Fruit fly (Drosophila melanogaster) whole organism, embryonic: ENCODE measurements around the gene Coq7.

ENCODE experiments used
- Abd-B ChIP-seq: fragments of 200-800 bp; sonication (Bioruptor generic); optimal IDR thresholded peaks from 2 replicates; lab custom pipeline; 2018; ENCODE audit warnings: missing biosample characterization, mild to moderate bottlenecking, missing genetic modification characterization, moderate library complexity
- Bgb ChIP-seq: fragments of 200-800 bp; sonication (Bioruptor generic); IDR thresholded peaks from 2 replicates; pipeline ENCODE4 v1.3.6; 2022; ENCODE audit warnings: missing biosample characterization, missing genetic modification characterization; ENCODE audit not compliant: partially characterized antibody
- C15 ChIP-seq: fragments of 200-800 bp; sonication (Bioruptor generic); IDR thresholded peaks from 3 replicates; pipeline ENCODE4 v1.3.6; 2022; ENCODE audit warnings: missing biosample characterization, missing genetic modification characterization
- CG11247 ChIP-seq: fragments of 200-800 bp; sonication (Bioruptor generic); IDR thresholded peaks from 2 replicates; pipeline ENCODE4 v1.3.6; 2022; ENCODE audit warnings: missing biosample characterization, missing genetic modification characterization
- CG11504 ChIP-seq: fragments of 200-800 bp; sonication (Bioruptor generic); optimal IDR thresholded peaks from 3 replicates; lab custom pipeline; 2019; ENCODE audit warnings: missing biosample characterization, mild to moderate bottlenecking, missing genetic modification characterization, moderate library complexity
- CG11695 ChIP-seq: fragments of 200-800 bp; sonication (Bioruptor generic); IDR thresholded peaks from 3 replicates; pipeline ENCODE4 v1.3.6; 2022; ENCODE audit warnings: missing biosample characterization, missing genetic modification characterization
- CG1233 ChIP-seq: fragments of 200-800 bp; sonication (Bioruptor generic); optimal IDR thresholded peaks from 4 replicates; lab custom pipeline; 2018; ENCODE audit warnings: missing biosample characterization, mild to moderate bottlenecking, missing genetic modification characterization
- CG12769 ChIP-seq: fragments of 200-800 bp; sonication (Bioruptor generic); optimal IDR thresholded peaks from 2 replicates; lab custom pipeline; 2019; ENCODE audit warnings: missing biosample characterization, mild to moderate bottlenecking, missing genetic modification characterization, moderate library complexity
- CG13424 ChIP-seq: fragments of 200-800 bp; sonication (Bioruptor generic); optimal IDR thresholded peaks from 2 replicates; lab custom pipeline; 2019; ENCODE audit warnings: missing biosample characterization, mild to moderate bottlenecking, missing genetic modification characterization, moderate library complexity
- CG14667 ChIP-seq: fragments of 200-800 bp; sonication (Bioruptor generic); IDR thresholded peaks from 2 replicates; pipeline ENCODE4 v1.3.6; 2022; ENCODE audit warnings: missing biosample characterization, missing genetic modification characterization
- CG17385 ChIP-seq: fragments of 200-800 bp; sonication (Bioruptor generic); optimal IDR thresholded peaks from 3 replicates; lab custom pipeline; 2018; ENCODE audit warnings: missing biosample characterization, mild to moderate bottlenecking, missing genetic modification characterization
- CG18011 ChIP-seq: fragments of 200-800 bp; sonication (Bioruptor generic); optimal IDR thresholded peaks from 2 replicates; lab custom pipeline; 2017; ENCODE audit warnings: missing biosample characterization, missing genetic modification characterization, mild to moderate bottlenecking, moderate library complexity, missing genotype
- CG2116 ChIP-seq: fragments of 200-800 bp; sonication (Bioruptor generic); optimal IDR thresholded peaks from 3 replicates; lab custom pipeline; 2018; ENCODE audit warnings: missing biosample characterization, mild to moderate bottlenecking, missing genetic modification characterization
- CG30020 ChIP-seq: fragments of 200-800 bp; optimal IDR thresholded peaks from 2 replicates; lab custom pipeline; 2019; ENCODE audit warnings: missing biosample characterization, mild to moderate bottlenecking, missing genetic modification characterization, moderate library complexity
- CG33213 ChIP-seq: fragments of 200-800 bp; sonication (Bioruptor generic); optimal IDR thresholded peaks from 3 replicates; lab custom pipeline; 2016; ENCODE audit warnings: missing biosample characterization, missing genetic modification characterization
- CG6683 ChIP-seq: fragments of 200-800 bp; sonication (Bioruptor generic); optimal IDR thresholded peaks from 2 replicates; lab custom pipeline; 2017; ENCODE audit warnings: missing biosample characterization, mild to moderate bottlenecking, missing genetic modification characterization, missing genetic modification reagents
- CG6791 ChIP-seq: fragments of 200-800 bp; sonication (Bioruptor generic); IDR thresholded peaks from 3 replicates; pipeline ENCODE4 v1.3.6; 2022; ENCODE audit warnings: missing biosample characterization, missing genetic modification characterization; ENCODE audit not compliant: partially characterized antibody
- CG7928 ChIP-seq: fragments of 200-800 bp; sonication (Bioruptor generic); optimal IDR thresholded peaks from 2 replicates; lab custom pipeline; 2017; ENCODE audit warnings: missing biosample characterization, mild to moderate bottlenecking, missing genetic modification characterization
- CG9215 ChIP-seq: fragments of 200-800 bp; sonication (Bioruptor generic); IDR thresholded peaks from 2 replicates; pipeline ENCODE4 v1.3.6; 2022; ENCODE audit warnings: missing biosample characterization, missing genetic modification characterization
- CG9609 ChIP-seq: fragments of 200-800 bp; sonication (Bioruptor generic); optimal IDR thresholded peaks from 3 replicates; lab custom pipeline; 2016; ENCODE audit warnings: missing biosample characterization, missing genetic modification characterization
- Dad ChIP-seq: fragments of 200-800 bp; sonication (Bioruptor generic); optimal IDR thresholded peaks from 3 replicates; lab custom pipeline; 2016; ENCODE audit warnings: missing biosample characterization, missing genetic modification characterization
- ERR ChIP-seq: fragments of 200-800 bp; sonication (Bioruptor generic); optimal IDR thresholded peaks from 2 replicates; lab custom pipeline; 2016; ENCODE audit warnings: missing biosample characterization, missing genetic modification characterization
- Elba2 ChIP-seq: fragments of 200-800 bp; sonication (Bioruptor generic); optimal IDR thresholded peaks from 3 replicates; lab custom pipeline; 2016; ENCODE audit warnings: missing biosample characterization, missing genetic modification characterization
- Gug ChIP-seq: fragments of 200-800 bp; sonication (Bioruptor generic); IDR thresholded peaks from 4 replicates; pipeline ENCODE4 v1.3.6; 2022; ENCODE audit warnings: missing biosample characterization, missing genetic modification characterization
- HmgD ChIP-seq: fragments of 200-800 bp; sonication (Bioruptor generic); optimal IDR thresholded peaks from 3 replicates; lab custom pipeline; 2016; ENCODE audit warnings: missing biosample characterization, missing genetic modification characterization
- Hr3 ChIP-seq: fragments of 200-800 bp; sonication (Bioruptor generic); optimal IDR thresholded peaks from 3 replicates; lab custom pipeline; 2016; ENCODE audit warnings: missing biosample characterization, missing genetic modification characterization
- Hr78 ChIP-seq, 2 experiments: fragments of 200-800 bp in 1 of 2; fragments of >200 bp in 1 of 2; sonication (Bioruptor generic) in 1 of 2; optimal IDR thresholded peaks; 2 replicates each; lab custom pipeline; 2017 to 2019; ENCODE audit warnings: missing biosample characterization in 2 of 2, missing genetic modification characterization in 2 of 2, mild to moderate bottlenecking in 1 of 2, moderate library complexity in 1 of 2
- Lim3 ChIP-seq: fragments of 200-800 bp; sonication (Bioruptor generic); IDR thresholded peaks from 2 replicates; pipeline ENCODE4 v1.3.6; 2022; ENCODE audit warnings: missing biosample characterization, missing genetic modification characterization
- Mes4 ChIP-seq: fragments of 200-800 bp; sonication (Bioruptor generic); optimal IDR thresholded peaks from 2 replicates; lab custom pipeline; 2016; ENCODE audit warnings: missing biosample characterization, missing genetic modification characterization
- Ptx1 ChIP-seq: fragments of 200-800 bp; sonication (Bioruptor generic); IDR thresholded peaks from 2 replicates; pipeline ENCODE4 v1.3.6; 2022; ENCODE audit warnings: missing biosample characterization, missing genetic modification characterization
- Side ChIP-seq: fragments of 200-800 bp; sonication (Bioruptor generic); optimal IDR thresholded peaks from 2 replicates; lab custom pipeline; 2016; ENCODE audit warnings: missing biosample characterization, missing genetic modification characterization
- Six4 ChIP-seq: fragments of 200-800 bp; sonication (Bioruptor generic); optimal IDR thresholded peaks from 2 replicates; lab custom pipeline; 2016; ENCODE audit warnings: missing biosample characterization, missing genetic modification characterization
- Sox102F ChIP-seq: fragments of 200-800 bp; sonication (Bioruptor generic); optimal IDR thresholded peaks from 2 replicates; lab custom pipeline; 2018; ENCODE audit warnings: missing biosample characterization, mild to moderate bottlenecking, missing genetic modification characterization, moderate library complexity
- Sry-δ ChIP-seq: fragments of 200-800 bp; sonication (Bioruptor generic); optimal IDR thresholded peaks from 2 replicates; lab custom pipeline; 2016; ENCODE audit warnings: missing biosample characterization, missing genetic modification characterization
- Usf ChIP-seq: fragments of 200-800 bp; sonication (Bioruptor generic); optimal IDR thresholded peaks from 2 replicates; lab custom pipeline; 2017; ENCODE audit warnings: missing genotype, missing biosample characterization, missing genetic modification characterization
- Xrp1 ChIP-seq: fragments of 200-800 bp; sonication (Bioruptor generic); IDR thresholded peaks from 2 replicates; pipeline ENCODE4 v1.3.6; 2022; ENCODE audit warnings: missing biosample characterization, missing genetic modification characterization
- YL-1 ChIP-seq: fragments of 200-800 bp; sonication (Bioruptor generic); optimal IDR thresholded peaks from 3 replicates; lab custom pipeline; 2017; ENCODE audit warnings: missing biosample characterization, mild to moderate bottlenecking, missing genetic modification characterization
- bbx ChIP-seq: fragments of 200-800 bp; sonication (Bioruptor generic); IDR thresholded peaks from 2 replicates; pipeline ENCODE4 v1.3.6; 2022; ENCODE audit warnings: missing biosample characterization, missing genetic modification characterization; ENCODE audit not compliant: partially characterized antibody
- dmrt99B ChIP-seq: fragments of 200-800 bp; sonication (Bioruptor generic); optimal IDR thresholded peaks from 2 replicates; lab custom pipeline; 2018; ENCODE audit warnings: missing biosample characterization, mild to moderate bottlenecking, missing genetic modification characterization, moderate library complexity
- eve ChIP-seq, 2 experiments: fragments of >200 bp; optimal IDR thresholded peaks; 2 replicates each; lab custom pipeline; 2017; ENCODE audit warnings: missing biosample characterization in 2 of 2, missing genetic modification characterization in 2 of 2
- fd3F ChIP-seq: fragments of 200-800 bp; sonication (Bioruptor generic); optimal IDR thresholded peaks from 2 replicates; lab custom pipeline; 2018; ENCODE audit warnings: missing biosample characterization, mild to moderate bottlenecking, missing genetic modification characterization, moderate library complexity
- knrl ChIP-seq: fragments of 200-800 bp; sonication (Bioruptor generic); IDR thresholded peaks from 3 replicates; pipeline ENCODE4 v1.3.6; 2022; ENCODE audit warnings: missing biosample characterization, missing genetic modification characterization; ENCODE audit not compliant: partially characterized antibody
- lbe ChIP-seq: fragments of 200-800 bp; sonication (Bioruptor generic); optimal IDR thresholded peaks from 2 replicates; lab custom pipeline; 2016; ENCODE audit warnings: missing biosample characterization, mild to moderate bottlenecking, missing genetic modification characterization
- phol ChIP-seq: fragments of 200-800 bp; sonication (Bioruptor generic); optimal IDR thresholded peaks from 3 replicates; lab custom pipeline; 2018; ENCODE audit warnings: missing biosample characterization, mild to moderate bottlenecking, missing genetic modification characterization, moderate library complexity
- prd ChIP-seq, 3 experiments: fragments of >200 bp in 2 of 3; fragments of 200-800 bp in 1 of 3; sonication (Bioruptor generic) in 1 of 3; optimal IDR thresholded peaks in 2 of 3; IDR thresholded peaks in 1 of 3; 2 replicates in 2 of 3; 3 replicates in 1 of 3; pipeline versions ENCODE4 v1.3.6 to Lab custom; 2017 to 2022; ENCODE audit warnings: missing biosample characterization in 1 of 3, missing genetic modification characterization in 1 of 3
- sqz ChIP-seq: fragments of 200-800 bp; sonication (Bioruptor generic); optimal IDR thresholded peaks from 3 replicates; lab custom pipeline; 2018; ENCODE audit warnings: missing biosample characterization, mild to moderate bottlenecking, missing genetic modification characterization
- tin ChIP-seq: fragments of 200-800 bp; sonication (Bioruptor generic); optimal IDR thresholded peaks from 3 replicates; lab custom pipeline; 2016; ENCODE audit warnings: missing biosample characterization, missing genetic modification characterization
- vnd ChIP-seq: fragments of 200-800 bp; sonication (Bioruptor generic); IDR thresholded peaks from 3 replicates; pipeline ENCODE4 v1.3.6; 2022; ENCODE audit warnings: missing biosample characterization, missing genetic modification characterization; ENCODE audit not compliant: partially characterized antibody

Gene Coq7

DNA sequence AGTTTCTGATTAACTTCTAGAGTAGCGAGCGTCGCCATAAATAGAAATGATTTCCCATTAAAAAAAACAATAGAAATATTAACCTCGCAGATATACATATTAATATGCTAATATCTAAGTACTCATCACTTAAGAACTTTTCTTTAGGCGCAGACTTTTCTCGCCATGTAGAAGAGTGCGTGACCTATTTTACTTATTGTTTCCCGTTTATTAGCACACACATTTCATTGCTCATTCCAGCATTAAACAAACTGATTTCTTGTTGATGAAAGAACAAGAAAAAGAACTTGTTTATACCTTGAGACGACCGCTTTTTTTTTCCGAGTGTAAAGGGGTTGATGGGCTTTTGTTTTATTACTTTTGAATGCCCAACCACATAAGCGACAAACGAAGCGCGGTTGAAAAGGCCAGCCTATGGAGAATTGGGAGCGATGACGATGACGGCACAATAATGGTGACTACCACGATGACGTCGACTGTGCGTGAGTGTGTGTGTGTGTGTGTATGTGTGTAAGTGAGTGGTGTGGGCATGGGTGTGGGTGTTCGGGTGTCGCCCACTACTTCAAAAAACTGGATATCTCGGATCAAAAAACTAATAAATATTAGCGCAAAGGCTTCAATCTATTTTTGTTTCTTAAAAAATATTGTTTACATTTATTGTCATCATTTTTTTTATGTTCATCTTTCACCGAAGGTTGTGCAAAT, 25.1 kb downstream of the Coq7 start (continued):
- TF ChIP-seq Six4 (GFP tag; lab: Kevin White, UChicago) (no peak), Sry-δ (GFP tag; lab: Kevin White, UChicago) (no peak), Ptx1 (GFP tag; lab: Robert Waterston, UW) (0 out of 2 replicates have a peak, but pooled peaks have one; percentile 33), CG17385 (GFP tag; lab: Kevin White, UChicago) (peak; percentile 3), Lim3 (no peak), CG11247 (no peak), CG6683 (GFP tag; lab: Kevin White, UChicago) (no peak), knrl (GFP tag; lab: Robert Waterston, UW) (no peak), CG9609 (GFP tag; lab: Kevin White, UChicago) (peak; percentile 25), C15 (GFP tag; lab: Robert Waterston, UW) (no peak), Side (GFP tag; lab: Kevin White, UChicago) (peak; percentile 3), Bgb (GFP tag; lab: Robert Waterston, UW) (no peak), CG30020 (no peak), tin (GFP tag; lab: Kevin White, UChicago) (no peak), Dad (GFP tag; lab: Kevin White, UChicago) (no peak), Gug (GFP tag; lab: Robert Waterston, UW) (no peak; the same call in 3 of the 4 replicates), sqz (no peak), ERR (GFP tag; lab: Kevin White, UChicago) (no peak), CG7928 (GFP tag; lab: Kevin White, UChicago) (no peak), CG13424 (peak; percentile 2), Usf (GFP tag; lab: Kevin White, UChicago) (no peak), YL-1 (no peak), CG9215 (no peak), lbe (no peak), Xrp1 (GFP tag; lab: Robert Waterston, UW) (peak; percentile 20; the same call in 1 of the 2 replicates), CG2116 (GFP tag; lab: Kevin White, UChicago) (no peak), fd3F (GFP tag; lab: Kevin White, UChicago) (no peak), CG6791 (no peak), CG11695 (GFP tag; lab: Robert Waterston, UW) (no peak), bbx (GFP tag; lab: Robert Waterston, UW) (no peak), Hr3 (GFP tag; lab: Kevin White, UChicago) (peak; percentile 21), CG11504 (tag; lab: Kevin White, UChicago) (peak; percentile 46), CG12769 (tag; lab: Kevin White, UChicago) (peak; percentile 46), Elba2 (GFP tag; lab: Kevin White, UChicago) (no peak), prd (optimal IDR thresholded peaks at IDR 0.05; lab: Kevin White, UChicago) (no peak), prd (GFP tag; IDR thresholded peaks at IDR 0.05; lab: Robert Waterston, UW) (peak; percentile 10; the same call in 1 of the 3 replicates), CG14667 (GFP tag; lab: Robert Waterston, UW) (0 out of 2 replicates have a peak, but pooled peaks have one; percentile 24), Hr78 (GFP tag; optimal IDR thresholded peaks at IDR 0.05; lab: Kevin White, UChicago) (peak in 1 of 2 experiments; percentile 30), CG1233 (GFP tag; lab: Kevin White, UChicago) (no peak), CG33213 (GFP tag; lab: Kevin White, UChicago) (no peak), CG18011 (GFP tag; lab: Kevin White, UChicago) (no peak), HmgD (GFP tag; lab: Kevin White, UChicago) (no peak), Abd-B (GFP tag; lab: Kevin White, UChicago) (peak; percentile 55), Sox102F (peak; percentile 52), dmrt99B (tag; lab: Kevin White, UChicago) (peak; percentile 46), phol (tag; lab: Kevin White, UChicago) (peak; percentile 13), vnd (GFP tag; lab: Robert Waterston, UW) (no peak), Mes4 (GFP tag; lab: Kevin White, UChicago) (no peak), eve (GFP tag; optimal IDR thresholded peaks at IDR 0.05; lab: Kevin White, UChicago) (peak in 1 of 2 experiments; percentile 56)
